Worm (Caenorhabditis elegans) whole organism, midembryonic: ENCODE results near the gene ugt-20.

Experiments used
- T22C8.4 ChIP-seq: fragments of 200-800 bp; sonication (Bioruptor generic); IDR thresholded peaks from 2 replicates; pipeline ENCODE4 v1.3.6; 2022; ENCODE audit warnings: missing genetic modification characterization, missing compliant biosample characterization
- cog-1 ChIP-seq: sonication (generic microtip); optimal IDR thresholded peaks from 2 replicates; lab custom pipeline; 2016; ENCODE audit warnings: missing genetic modification characterization, missing compliant biosample characterization
- flt-1 ChIP-seq: fragments of 200-800 bp; sonication (Bioruptor generic); IDR thresholded peaks from 2 replicates; pipeline ENCODE4 v1.3.6; 2022; ENCODE audit warnings: missing genetic modification characterization, missing compliant biosample characterization
- klf-2 ChIP-seq: fragments of 200-800 bp; sonication (Bioruptor generic); conservative IDR thresholded peaks from 2 replicates; pipeline ENCODE4 v1.3.6; 2022; ENCODE audit warnings: missing genetic modification reagents, missing genetic modification characterization, missing compliant biosample characterization
- med-1 ChIP-seq: sonication (generic microtip); optimal IDR thresholded peaks from 2 replicates; lab custom pipeline; 2017; ENCODE audit warnings: missing genetic modification characterization, mild to moderate bottlenecking, missing compliant biosample characterization, antibody characterized with exemption, missing genetic modification reagents; ENCODE audit not compliant: insufficient read depth
- ref-1 ChIP-seq: fragments of 200-800 bp; sonication (Bioruptor generic); conservative IDR thresholded peaks from 2 replicates; pipeline ENCODE4 v1.3.6; 2022; ENCODE audit warnings: missing genetic modification reagents, missing genetic modification characterization, missing compliant biosample characterization
- tab-1 ChIP-seq: fragments of 200-800 bp; sonication (Bioruptor generic); IDR thresholded peaks from 2 replicates; pipeline ENCODE4 v1.3.6; 2022; ENCODE audit warnings: missing genetic modification characterization, missing compliant biosample characterization
- ztf-23 ChIP-seq: fragments of 200-800 bp; sonication (Bioruptor generic); IDR thresholded peaks from 2 replicates; pipeline ENCODE4 v1.3.6; 2022; ENCODE audit warnings: missing genetic modification reagents, missing genetic modification characterization, missing compliant biosample characterization
- ztf-29 ChIP-seq: fragments of 200-800 bp; sonication (Bioruptor generic); IDR thresholded peaks from 2 replicates; pipeline ENCODE4 v1.3.6; 2022; ENCODE audit warnings: missing genetic modification reagents, missing genetic modification characterization, missing compliant biosample characterization

Gene ugt-20

ce11 chrIV:6064657-6065056 lies 18.7 kb downstream of the ugt-20 start:
- TF ChIP-seq klf-2 (no peak), tab-1 (GFP tag; lab: Robert Waterston, UW) (no peak), flt-1 (no peak), med-1 (GFP tag; lab: Kevin White, UChicago) (no peak), ztf-23 (GFP tag; lab: Robert Waterston, UW) (no peak)

DNA sequence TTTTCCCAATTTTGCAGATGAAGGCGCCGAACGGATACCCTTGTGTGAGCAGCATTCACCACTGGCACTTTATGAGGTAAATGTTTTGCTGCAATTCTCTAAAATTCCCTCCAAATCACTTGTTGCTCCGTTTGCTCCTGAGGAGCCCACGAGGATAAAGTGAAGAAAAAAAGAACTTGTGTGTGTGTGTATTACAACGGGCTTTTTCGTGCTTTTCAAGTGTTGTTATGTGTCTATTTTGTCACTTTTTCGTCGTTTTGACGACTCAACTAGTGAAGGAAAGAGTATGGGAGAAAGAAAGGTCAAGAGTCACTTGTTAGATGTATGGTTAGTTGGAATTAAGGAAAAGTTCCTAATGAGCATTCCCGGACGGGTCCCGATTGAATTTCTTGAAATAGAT lies 21.3 kb downstream of the ugt-20 start:
- TF ChIP-seq cog-1 (tag; lab: Kevin White, UChicago) (no peak), ref-1 (GFP tag; lab: Robert Waterston, UW) (no peak), ztf-29 (GFP tag; lab: Robert Waterston, UW) (no peak), flt-1 (no peak), T22C8.4 (no peak), klf-2 (no peak), tab-1 (GFP tag; lab: Robert Waterston, UW) (no peak), ztf-23 (GFP tag; lab: Robert Waterston, UW) (no peak), med-1 (GFP tag; lab: Kevin White, UChicago) (no peak)

- TF ChIP-seq T22C8.4 (no peak), tab-1 (GFP tag; lab: Robert Waterston, UW) (no peak), flt-1 (no peak), ref-1 (GFP tag; lab: Robert Waterston, UW) (no peak), med-1 (GFP tag; lab: Kevin White, UChicago) (no peak), ztf-23 (GFP tag; lab: Robert Waterston, UW) (no peak), klf-2 (no peak), cog-1 (tag; lab: Kevin White, UChicago) (no peak), ztf-29 (GFP tag; lab: Robert Waterston, UW) (no peak)
These were observed 22.5 kb downstream of the ugt-20 start for ce11 chrIV:6060912-6061311.

- TF ChIP-seq ref-1 (GFP tag; lab: Robert Waterston, UW) = no peak
- no peak for TF ChIP-seq med-1 (GFP tag; lab: Kevin White, UChicago)
- TF ChIP-seq flt-1 = no peak
- TF ChIP-seq tab-1 (GFP tag; lab: Robert Waterston, UW) = no peak
- TF ChIP-seq T22C8.4 = no peak
- TF ChIP-seq ztf-23 (GFP tag; lab: Robert Waterston, UW) = no peak
- TF ChIP-seq klf-2 = no peak
- no peak for TF ChIP-seq ztf-29 (GFP tag; lab: Robert Waterston, UW)
- TF ChIP-seq cog-1 (tag; lab: Kevin White, UChicago) = no peak
These were observed 23.7 kb downstream of the ugt-20 start for ce11 chrIV:6059702-6060101.

- TF ChIP-seq cog-1 (tag; lab: Kevin White, UChicago) = no peak
- no peak for TF ChIP-seq flt-1
- no peak for TF ChIP-seq tab-1 (GFP tag; lab: Robert Waterston, UW)
- TF ChIP-seq med-1 (GFP tag; lab: Kevin White, UChicago) = no peak
- no peak for TF ChIP-seq T22C8.4
- TF ChIP-seq ztf-23 (GFP tag; lab: Robert Waterston, UW) = no peak
- no peak for TF ChIP-seq ref-1 (GFP tag; lab: Robert Waterston, UW)
- TF ChIP-seq klf-2 = no peak
- no peak for TF ChIP-seq ztf-29 (GFP tag; lab: Robert Waterston, UW)
These were observed 28.6 kb downstream of the ugt-20 start for ce11 chrIV:6054833-6055232.

DNA sequence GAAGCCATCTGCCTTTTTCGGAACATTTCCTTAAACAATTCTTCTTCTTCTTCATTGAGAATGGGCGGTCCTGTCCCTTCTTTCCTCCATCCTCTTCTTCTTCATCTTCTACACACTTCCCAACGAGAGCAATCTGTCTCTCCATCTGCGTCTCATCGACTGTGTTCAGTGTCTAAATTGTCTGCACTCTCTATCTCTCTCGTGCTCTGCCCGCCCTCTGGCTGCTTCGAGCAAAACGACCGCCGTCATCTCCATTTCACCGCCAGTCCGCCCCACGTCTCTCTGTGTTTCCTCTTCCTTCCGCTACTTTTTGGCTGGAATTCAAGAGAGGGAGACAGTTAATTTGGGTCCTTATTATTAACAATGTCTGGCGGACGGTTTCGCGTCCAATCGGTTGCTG lies 30.0 kb downstream of the ugt-20 start:
- TF ChIP-seq T22C8.4 = no peak
- TF ChIP-seq ztf-29 (GFP tag; lab: Robert Waterston, UW) = no peak
- TF ChIP-seq ztf-23 (GFP tag; lab: Robert Waterston, UW) = no peak
- no peak for TF ChIP-seq med-1 (GFP tag; lab: Kevin White, UChicago)
- TF ChIP-seq ref-1 (GFP tag; lab: Robert Waterston, UW) = no peak
- TF ChIP-seq tab-1 (GFP tag; lab: Robert Waterston, UW) = no peak
- no peak for TF ChIP-seq klf-2
- no peak for TF ChIP-seq flt-1
- no peak for TF ChIP-seq cog-1 (tag; lab: Kevin White, UChicago)

DNA sequence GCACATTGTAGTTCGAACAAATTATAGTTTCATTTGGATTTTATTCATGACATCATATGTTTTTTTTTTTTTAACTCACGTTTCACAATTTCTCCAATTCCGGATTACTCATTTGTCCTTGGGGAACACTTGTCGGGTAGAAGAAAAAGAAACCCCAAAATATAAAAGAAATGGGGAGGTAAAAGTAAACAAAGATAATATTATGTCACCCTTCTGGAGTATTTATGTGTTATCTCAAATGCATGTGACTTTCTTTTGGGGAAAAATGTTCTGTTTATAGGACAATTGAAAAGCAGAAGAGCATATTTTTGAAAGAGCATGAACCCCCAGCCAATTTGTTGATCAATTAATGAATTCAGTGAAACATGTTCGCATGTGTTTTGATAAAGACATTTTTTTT lies 31.5 kb downstream of the ugt-20 start:
- TF ChIP-seq ref-1 (GFP tag; lab: Robert Waterston, UW) (no peak), ztf-23 (GFP tag; lab: Robert Waterston, UW) (no peak), cog-1 (tag; lab: Kevin White, UChicago) (no peak), med-1 (GFP tag; lab: Kevin White, UChicago) (no peak), klf-2 (no peak), tab-1 (GFP tag; lab: Robert Waterston, UW) (no peak), T22C8.4 (no peak), ztf-29 (GFP tag; lab: Robert Waterston, UW) (no peak)

DNA sequence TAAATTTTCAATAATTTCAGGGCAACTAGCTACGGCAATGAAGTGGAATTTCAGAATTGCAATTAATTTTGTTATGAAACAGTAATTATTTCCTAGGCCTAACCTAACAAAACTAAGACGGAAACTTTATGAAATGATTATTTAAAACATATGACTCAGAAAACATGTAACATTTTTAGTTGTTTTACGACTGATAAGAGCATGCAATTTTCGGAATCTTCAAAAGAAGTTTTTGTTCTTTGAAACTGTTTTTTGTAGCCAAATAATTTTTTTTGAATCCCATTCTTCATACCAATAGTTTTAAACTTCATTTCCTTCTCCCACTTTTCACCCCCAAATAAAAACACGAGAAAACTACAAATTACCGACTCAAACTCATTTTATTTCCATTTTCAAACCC lies 34.3 kb downstream of the ugt-20 start:
- TF ChIP-seq cog-1 (tag; lab: Kevin White, UChicago) (no peak), T22C8.4 (no peak), ref-1 (GFP tag; lab: Robert Waterston, UW) (no peak), med-1 (GFP tag; lab: Kevin White, UChicago) (no peak), flt-1 (no peak), ztf-29 (GFP tag; lab: Robert Waterston, UW) (no peak), ztf-23 (GFP tag; lab: Robert Waterston, UW) (no peak), klf-2 (no peak), tab-1 (GFP tag; lab: Robert Waterston, UW) (no peak)

- TF ChIP-seq ref-1 (GFP tag; lab: Robert Waterston, UW) (no peak), ztf-29 (GFP tag; lab: Robert Waterston, UW) (no peak), flt-1 (no peak), tab-1 (GFP tag; lab: Robert Waterston, UW) (no peak), ztf-23 (GFP tag; lab: Robert Waterston, UW) (no peak), T22C8.4 (no peak), cog-1 (tag; lab: Kevin White, UChicago) (no peak), med-1 (GFP tag; lab: Kevin White, UChicago) (no peak)
These were observed 34.9 kb downstream of the ugt-20 start for ce11 chrIV:6048462-6048861.

- no peak for TF ChIP-seq tab-1 (GFP tag; lab: Robert Waterston, UW)
- no peak for TF ChIP-seq ztf-29 (GFP tag; lab: Robert Waterston, UW)
- TF ChIP-seq T22C8.4 = no peak
- TF ChIP-seq ref-1 (GFP tag; lab: Robert Waterston, UW) = no peak
- no peak for TF ChIP-seq med-1 (GFP tag; lab: Kevin White, UChicago)
- TF ChIP-seq flt-1 = no peak
- TF ChIP-seq ztf-23 (GFP tag; lab: Robert Waterston, UW) = no peak
- TF ChIP-seq klf-2 = no peak
These were observed 36.2 kb downstream of the ugt-20 start for ce11 chrIV:6047164-6047727.
